Fruit fly (Drosophila melanogaster): ENCODE results near the gene CG5906.
A peak's percentile ranks its signal among the peaks of the same experiment; 100 is the strongest.

The CG5906 gene

dm6 chr3L:11822446-11823334 lies 48.4 kb downstream of the CG5906 start, which contains the start of gene RpL10Ab (continued):
- TF ChIP-seq CG2678 (tag; optimal IDR thresholded peaks at IDR 0.05) (peak; percentile 50), CG10147 (GFP tag; optimal IDR thresholded peaks at IDR 0.05) (peak; percentile 77), CG6765 (GFP tag; optimal IDR thresholded peaks at IDR 0.05) (peak; percentile 69), CG18619 (GFP tag; optimal IDR thresholded peaks at IDR 0.05) (peak; percentile 64), fd3F (GFP tag; optimal IDR thresholded peaks at IDR 0.05) (peak; percentile 19), CG10431 (GFP tag; optimal IDR thresholded peaks at IDR 0.05) (peak; percentile 42), E2f1 (GFP tag; IDR thresholded peaks at IDR 0.05) (peak; percentile 58), CG10366 (GFP tag; IDR thresholded peaks at IDR 0.05) (peak; percentile 56), Dip2 (GFP tag; IDR thresholded peaks at IDR 0.05) (no peak), nom (GFP tag; optimal IDR thresholded peaks at IDR 0.05) (peak; percentile 40), CG1233 (GFP tag; optimal IDR thresholded peaks at IDR 0.05) (peak; percentile 51), inv (GFP tag; IDR thresholded peaks at IDR 0.05; ENCODE audit: partially characterized antibody) (peak; percentile 82), pita (GFP tag; optimal IDR thresholded peaks at IDR 0.05) (no peak), ap (GFP tag; IDR thresholded peaks at IDR 0.05) (0 out of 2 replicates have a peak, but pooled peaks have one; percentile 29), NFAT (GFP tag; IDR thresholded peaks at IDR 0.05) (peak; percentile 83), pan (optimal IDR thresholded peaks at IDR 0.05) (no peak), pan (GFP tag; optimal IDR thresholded peaks at IDR 0.05 in 1 of 2, IDR thresholded peaks at IDR 0.05 in 1 of 2) (peak in 1 of 2 experiments; percentile 64), unpg (GFP tag; optimal IDR thresholded peaks at IDR 0.05) (peak; percentile 53), tio (GFP tag; optimal IDR thresholded peaks at IDR 0.05) (peak; percentile 64), CG31441 (GFP tag; IDR thresholded peaks at IDR 0.05) (peak; percentile 80), CG3995 (GFP tag; optimal IDR thresholded peaks at IDR 0.05) (peak; percentile 46), CG12659 (GFP tag; optimal IDR thresholded peaks at IDR 0.05) (peak; percentile 47), Dfd (GFP tag; optimal IDR thresholded peaks at IDR 0.05) (no peak), Atf3 (GFP tag; optimal IDR thresholded peaks at IDR 0.05) (peak; percentile 14), vvl (GFP tag; IDR thresholded peaks at IDR 0.05) (peak; percentile 76), YL-1 (GFP tag; optimal IDR thresholded peaks at IDR 0.05) (peak; percentile 92), Drgx (GFP tag; IDR thresholded peaks at IDR 0.05) (peak; percentile 21; the same call in 1 of the 2 replicates), CG7786 (GFP tag; optimal IDR thresholded peaks at IDR 0.05) (no peak), grn (GFP tag; optimal IDR thresholded peaks at IDR 0.05) (no peak), row (GFP tag; IDR thresholded peaks at IDR 0.05) (peak; percentile 84), Doc2 (GFP tag; IDR thresholded peaks at IDR 0.05) (no peak), HmgZ (tag; optimal IDR thresholded peaks at IDR 0.05) (no peak), CG9817 (tag; optimal IDR thresholded peaks at IDR 0.05) (peak; percentile 76), PHDP (tag; optimal IDR thresholded peaks at IDR 0.05) (peak; percentile 46), gcm (GFP tag; optimal IDR thresholded peaks at IDR 0.05) (peak; percentile 23), Jarid2 (GFP tag; optimal IDR thresholded peaks at IDR 0.05) (peak; percentile 45), Dll (GFP tag; IDR thresholded peaks at IDR 0.05; ENCODE audit: partially characterized antibody) (peak; percentile 67; the same call in 3 of the 4 replicates), stc (GFP tag; IDR thresholded peaks at IDR 0.05) (no peak; the same call in 1 of the 2 replicates), Usf (GFP tag; optimal IDR thresholded peaks at IDR 0.05) (peak; percentile 48), usp (GFP tag; optimal IDR thresholded peaks at IDR 0.05) (no peak), ERR (GFP tag; optimal IDR thresholded peaks at IDR 0.05) (no peak), Sry-β (GFP tag; optimal IDR thresholded peaks at IDR 0.05) (peak; percentile 24), Antp (GFP tag; optimal IDR thresholded peaks at IDR 0.05) (no peak), CG1832 (GFP tag; optimal IDR thresholded peaks at IDR 0.05) (no peak), Hand (GFP tag; optimal IDR thresholded peaks at IDR 0.05) (no peak), CoRest (tag; optimal IDR thresholded peaks at IDR 0.05) (peak; percentile 73), CG12299 (tag; optimal IDR thresholded peaks at IDR 0.05) (peak; percentile 2), Atf6 (GFP tag; IDR thresholded peaks at IDR 0.05) (peak; percentile 39)
